Fruit fly (Drosophila melanogaster) whole organism, embryonic: Measurements from ENCODE around the gene Or9a.
A peak's percentile ranks its signal among the peaks of the same experiment; 100 is the strongest.

Source experiments
- BEAF-32 ChIP-seq: fragments of 200-800 bp; sonication (Bioruptor generic); optimal IDR thresholded peaks from 3 replicates; lab custom pipeline; 2017; ENCODE audit warnings: missing biosample characterization, missing genetic modification characterization, mild to moderate bottlenecking, moderate library complexity, missing genetic modification reagents
- CG10959 ChIP-seq: fragments of 200-800 bp; sonication (Bioruptor generic); IDR thresholded peaks from 2 replicates; pipeline ENCODE4 v1.3.6; 2022; ENCODE audit warnings: missing biosample characterization, missing genetic modification characterization
- CG12104 ChIP-seq: fragments of 200-800 bp; sonication (Bioruptor generic); optimal IDR thresholded peaks from 3 replicates; lab custom pipeline; 2016; ENCODE audit warnings: missing biosample characterization, missing genetic modification characterization
- CG1233 ChIP-seq: fragments of 200-800 bp; sonication (Bioruptor generic); optimal IDR thresholded peaks from 4 replicates; lab custom pipeline; 2018; ENCODE audit warnings: missing biosample characterization, mild to moderate bottlenecking, missing genetic modification characterization
- CG13775 ChIP-seq: fragments of 200-800 bp; sonication (Bioruptor generic); optimal IDR thresholded peaks from 3 replicates; lab custom pipeline; 2017; ENCODE audit warnings: missing biosample characterization, mild to moderate bottlenecking, missing genetic modification characterization
- CG14667 ChIP-seq: fragments of 200-800 bp; sonication (Bioruptor generic); IDR thresholded peaks from 2 replicates; pipeline ENCODE4 v1.3.6; 2022; ENCODE audit warnings: missing biosample characterization, missing genetic modification characterization
- CG15696 ChIP-seq: fragments of 200-800 bp; sonication (Bioruptor generic); optimal IDR thresholded peaks from 2 replicates; lab custom pipeline; 2019; ENCODE audit warnings: missing biosample characterization, mild to moderate bottlenecking, missing genetic modification characterization, moderate library complexity
- CG17802 ChIP-seq: fragments of 200-800 bp; sonication (Bioruptor generic); optimal IDR thresholded peaks from 2 replicates; lab custom pipeline; 2018; ENCODE audit warnings: missing biosample characterization, mild to moderate bottlenecking, missing genetic modification characterization, moderate library complexity
- CG18262 ChIP-seq: fragments of 200-800 bp; optimal IDR thresholded peaks from 3 replicates; lab custom pipeline; 2019; ENCODE audit warnings: missing biosample characterization, mild to moderate bottlenecking, missing genetic modification characterization, moderate library complexity
- CG2712 ChIP-seq: fragments of 200-800 bp; optimal IDR thresholded peaks from 3 replicates; lab custom pipeline; 2019; ENCODE audit warnings: missing biosample characterization, mild to moderate bottlenecking, missing genetic modification characterization, moderate library complexity
- CG3163 ChIP-seq: fragments of 200-800 bp; sonication (Bioruptor generic); optimal IDR thresholded peaks from 3 replicates; lab custom pipeline; 2016; ENCODE audit warnings: missing biosample characterization, missing genetic modification characterization
- CG32767 ChIP-seq: fragments of 200-800 bp; sonication (Bioruptor generic); IDR thresholded peaks from 2 replicates; pipeline ENCODE4 v1.3.6; 2022; ENCODE audit warnings: missing biosample characterization, missing genetic modification characterization
- CG4360 ChIP-seq: fragments of 200-800 bp; sonication (Bioruptor generic); IDR thresholded peaks from 2 replicates; pipeline ENCODE4 v1.3.6; 2022; ENCODE audit warnings: missing biosample characterization, missing genetic modification characterization
- CG4404 ChIP-seq: fragments of 200-800 bp; sonication (Bioruptor generic); IDR thresholded peaks from 2 replicates; pipeline ENCODE4 v1.3.6; 2022; ENCODE audit warnings: missing biosample characterization, missing genetic modification characterization
- CG7357 ChIP-seq: fragments of 200-800 bp; sonication (Bioruptor generic); IDR thresholded peaks from 3 replicates; pipeline ENCODE4 v1.3.6; 2022; ENCODE audit warnings: missing biosample characterization, missing genetic modification characterization
- CG8089 ChIP-seq: fragments of 200-800 bp; sonication (Bioruptor generic); optimal IDR thresholded peaks from 3 replicates; lab custom pipeline; 2016; ENCODE audit warnings: missing biosample characterization, missing genetic modification characterization
- Dfd ChIP-seq, 2 experiments: fragments of >200 bp; optimal IDR thresholded peaks; 2 replicates each; lab custom pipeline; 2017; ENCODE audit warnings: missing biosample characterization in 2 of 2, missing genetic modification characterization in 2 of 2
- E2f1 ChIP-seq: fragments of 200-800 bp; sonication (Bioruptor generic); IDR thresholded peaks from 2 replicates; pipeline ENCODE4 v1.3.6; 2022; ENCODE audit warnings: missing biosample characterization, missing genetic modification characterization
- Fer1 ChIP-seq: fragments of 200-800 bp; sonication (Bioruptor generic); optimal IDR thresholded peaks from 2 replicates; lab custom pipeline; 2017; ENCODE audit warnings: missing biosample characterization, mild to moderate bottlenecking, missing genetic modification characterization
- Fer3 ChIP-seq: fragments of 200-800 bp; sonication (Bioruptor generic); optimal IDR thresholded peaks from 2 replicates; lab custom pipeline; 2018; ENCODE audit warnings: missing biosample characterization, mild to moderate bottlenecking, missing genetic modification characterization, moderate library complexity
- HmgZ ChIP-seq: fragments of 200-800 bp; sonication (Bioruptor generic); optimal IDR thresholded peaks from 2 replicates; lab custom pipeline; 2018; ENCODE audit warnings: missing biosample characterization, mild to moderate bottlenecking, missing genetic modification characterization
- Hmr ChIP-seq: fragments of 200-800 bp; sonication (Bioruptor generic); optimal IDR thresholded peaks from 3 replicates; lab custom pipeline; 2017; ENCODE audit warnings: mild to moderate bottlenecking, missing biosample characterization, missing genetic modification reagents, missing genetic modification characterization
- Lhr ChIP-seq: fragments of 200-800 bp; sonication (Bioruptor generic); optimal IDR thresholded peaks from 3 replicates; lab custom pipeline; 2017; ENCODE audit warnings: mild to moderate bottlenecking, missing biosample characterization, missing genetic modification reagents, missing genetic modification characterization
- MTF-1 ChIP-seq: fragments of 200-800 bp; sonication (Bioruptor generic); optimal IDR thresholded peaks from 2 replicates; lab custom pipeline; 2018; ENCODE audit warnings: missing biosample characterization, mild to moderate bottlenecking, missing genetic modification characterization, borderline replicate concordance
- Myb ChIP-seq: fragments of 200-800 bp; sonication (Bioruptor generic); optimal IDR thresholded peaks from 2 replicates; lab custom pipeline; 2016; ENCODE audit warnings: missing biosample characterization, missing genetic modification characterization
- NfI ChIP-seq: fragments of 200-800 bp; sonication (Bioruptor generic); optimal IDR thresholded peaks from 3 replicates; lab custom pipeline; 2018; ENCODE audit warnings: missing biosample characterization, mild to moderate bottlenecking, missing genetic modification characterization, moderate library complexity
- Sox102F ChIP-seq: fragments of 200-800 bp; sonication (Bioruptor generic); optimal IDR thresholded peaks from 2 replicates; lab custom pipeline; 2018; ENCODE audit warnings: missing biosample characterization, mild to moderate bottlenecking, missing genetic modification characterization, moderate library complexity
- Sry-β ChIP-seq: fragments of 200-800 bp; sonication (Bioruptor generic); optimal IDR thresholded peaks from 2 replicates; lab custom pipeline; 2018; ENCODE audit warnings: missing biosample characterization, mild to moderate bottlenecking, missing genetic modification characterization, moderate library complexity
- Trl ChIP-seq, 3 experiments: fragments of >200 bp in 2 of 3; fragments of 200-800 bp in 1 of 3; sonication (Bioruptor generic) in 1 of 3; optimal IDR thresholded peaks; 2 replicates in 1 of 3; 3 replicates in 2 of 3; lab custom pipeline; 2016 to 2017; ENCODE audit warnings: missing biosample characterization in 1 of 3, missing genetic modification characterization in 1 of 3
- bcd ChIP-seq: fragments of 200-800 bp; sonication (Bioruptor generic); optimal IDR thresholded peaks from 2 replicates; lab custom pipeline; 2017; ENCODE audit warnings: missing biosample characterization, mild to moderate bottlenecking, missing genetic modification characterization
- dm ChIP-seq: fragments of 200-800 bp; sonication (Bioruptor generic); optimal IDR thresholded peaks from 3 replicates; lab custom pipeline; 2016; ENCODE audit warnings: missing biosample characterization, missing genetic modification characterization
- dysf ChIP-seq: fragments of 200-800 bp; sonication (Bioruptor generic); IDR thresholded peaks from 3 replicates; pipeline ENCODE4 v1.3.6; 2022; ENCODE audit warnings: missing biosample characterization, missing genetic modification characterization
- fd3F ChIP-seq: fragments of 200-800 bp; sonication (Bioruptor generic); optimal IDR thresholded peaks from 2 replicates; lab custom pipeline; 2018; ENCODE audit warnings: missing biosample characterization, mild to moderate bottlenecking, missing genetic modification characterization, moderate library complexity
- grau ChIP-seq: fragments of 200-800 bp; optimal IDR thresholded peaks from 3 replicates; lab custom pipeline; 2019; ENCODE audit warnings: missing biosample characterization, mild to moderate bottlenecking, missing genetic modification characterization, moderate library complexity
- hbn ChIP-seq: fragments of 200-800 bp; sonication (Bioruptor generic); IDR thresholded peaks from 2 replicates; pipeline ENCODE4 v1.3.6; 2022; ENCODE audit warnings: missing biosample characterization, missing genetic modification characterization; ENCODE audit not compliant: partially characterized antibody
- her ChIP-seq: fragments of 200-800 bp; sonication (Bioruptor generic); optimal IDR thresholded peaks from 2 replicates; lab custom pipeline; 2016; ENCODE audit warnings: missing biosample characterization, missing genetic modification characterization
- jing ChIP-seq: fragments of 200-800 bp; sonication (Bioruptor generic); optimal IDR thresholded peaks from 2 replicates; lab custom pipeline; 2018; ENCODE audit warnings: missing biosample characterization, mild to moderate bottlenecking, missing genetic modification characterization
- kah ChIP-seq: fragments of 200-800 bp; sonication (Bioruptor generic); optimal IDR thresholded peaks from 2 replicates; lab custom pipeline; 2018; ENCODE audit warnings: missing biosample characterization, mild to moderate bottlenecking, missing genetic modification characterization
- lola ChIP-seq, 3 experiments: fragments of >200 bp in 2 of 3; fragments of 200-800 bp in 1 of 3; sonication (Bioruptor generic) in 1 of 3; optimal IDR thresholded peaks; 2 replicates each; lab custom pipeline; 2017 to 2019; ENCODE audit warnings: missing biosample characterization in 3 of 3, missing genetic modification characterization in 3 of 3, mild to moderate bottlenecking in 1 of 3, moderate library complexity in 1 of 3
- nom ChIP-seq: fragments of 200-800 bp; sonication (Bioruptor generic); optimal IDR thresholded peaks from 2 replicates; lab custom pipeline; 2017; ENCODE audit warnings: missing biosample characterization, missing genetic modification characterization, mild to moderate bottlenecking, moderate library complexity, missing genetic modification reagents
- schlank ChIP-seq: fragments of 200-800 bp; sonication (Bioruptor generic); optimal IDR thresholded peaks from 2 replicates; lab custom pipeline; 2018; ENCODE audit warnings: missing biosample characterization, mild to moderate bottlenecking, missing genetic modification characterization
- seq ChIP-seq: fragments of 200-800 bp; sonication (Bioruptor generic); IDR thresholded peaks from 2 replicates; pipeline ENCODE4 v1.3.6; 2022; ENCODE audit warnings: missing biosample characterization, missing genetic modification characterization
- sna ChIP-seq: fragments of 200-800 bp; sonication (Bioruptor generic); IDR thresholded peaks from 2 replicates; pipeline ENCODE4 v1.3.6; 2022; ENCODE audit warnings: missing biosample characterization, missing genetic modification characterization; ENCODE audit not compliant: partially characterized antibody
- sr ChIP-seq: fragments of 200-800 bp; sonication (Bioruptor generic); IDR thresholded peaks from 3 replicates; pipeline ENCODE4 v1.3.6; 2022; ENCODE audit warnings: missing biosample characterization, missing genetic modification characterization
- stwl ChIP-seq: fragments of 200-800 bp; sonication (Bioruptor generic); optimal IDR thresholded peaks from 3 replicates; lab custom pipeline; 2018; ENCODE audit warnings: missing biosample characterization, mild to moderate bottlenecking, missing genetic modification characterization, moderate library complexity
- tna ChIP-seq: fragments of 200-800 bp; sonication (Bioruptor generic); IDR thresholded peaks from 2 replicates; pipeline ENCODE4 v1.3.6; 2022; ENCODE audit warnings: missing biosample characterization, missing genetic modification characterization; ENCODE audit not compliant: partially characterized antibody
- trem ChIP-seq: fragments of 200-800 bp; optimal IDR thresholded peaks from 3 replicates; lab custom pipeline; 2019; ENCODE audit warnings: missing biosample characterization, mild to moderate bottlenecking, missing genetic modification characterization, moderate library complexity
- vvl ChIP-seq: fragments of 200-800 bp; sonication (Bioruptor generic); IDR thresholded peaks from 2 replicates; pipeline ENCODE4 v1.3.6; 2022; ENCODE audit warnings: missing biosample characterization, missing genetic modification characterization
- z ChIP-seq: fragments of 200-800 bp; sonication (Bioruptor generic); IDR thresholded peaks from 3 replicates; pipeline ENCODE4 v1.3.6; 2022; ENCODE audit warnings: missing biosample characterization, missing genetic modification characterization

Gene Or9a

dm6 chrX:10463056-10463710 lies 3.7 kb upstream of the Or9a start (continued):
- TF ChIP-seq Trl (optimal IDR thresholded peaks at IDR 0.05; lab: Kevin White, UChicago) (no peak), Trl (GFP tag; optimal IDR thresholded peaks at IDR 0.05; lab: Kevin White, UChicago) (peak; percentile 23), CG2712 (tag; lab: Kevin White, UChicago) (peak; percentile 39), CG10959 (GFP tag; lab: Robert Waterston, UW) (no peak), trem (tag; lab: Kevin White, UChicago) (peak; percentile 84), CG3163 (GFP tag; lab: Kevin White, UChicago) (no peak), CG1233 (GFP tag; lab: Kevin White, UChicago) (no peak), jing (GFP tag; lab: Kevin White, UChicago) (no peak), HmgZ (tag; lab: Kevin White, UChicago) (peak; percentile 38), CG14667 (GFP tag; lab: Robert Waterston, UW) (no peak), CG4360 (no peak), Fer1 (GFP tag; lab: Kevin White, UChicago) (peak; percentile 32), kah (GFP tag; lab: Kevin White, UChicago) (no peak), hbn (GFP tag; lab: Robert Waterston, UW) (peak; percentile 29; the same call in 1 of the 2 replicates), dm (GFP tag; lab: Kevin White, UChicago) (no peak), sna (no peak), dysf (no peak), Sox102F (no peak), tna (peak; percentile 67), Fer3 (tag; lab: Kevin White, UChicago) (no peak), Lhr (peak; percentile 28), her (GFP tag; lab: Kevin White, UChicago) (peak; percentile 44)
- TF ChIP-seq, all 482 proteins: peak for 93

DNA sequence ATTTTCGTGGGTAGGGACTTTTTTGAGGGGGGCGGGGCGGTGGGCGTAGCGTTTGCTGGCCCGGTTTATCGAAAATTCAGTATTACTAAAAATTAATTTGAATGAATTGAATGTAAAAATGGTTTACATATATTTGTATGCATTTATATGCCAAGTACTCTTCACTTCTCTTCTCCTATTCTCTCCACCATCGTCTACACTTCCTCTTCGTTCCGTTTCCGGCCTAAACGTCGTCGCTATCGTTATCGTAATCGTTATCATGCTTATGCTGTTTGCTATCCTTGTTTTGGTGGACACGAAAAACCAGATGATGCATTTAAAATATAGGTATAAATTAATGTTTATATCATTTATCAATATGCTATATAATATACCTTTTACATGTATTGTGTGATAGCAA lies 2.5 kb upstream of the Or9a start:
- no peak for TF ChIP-seq schlank
- TF ChIP-seq CG32767 (GFP tag; lab: Robert Waterston, UW) = no peak
- no peak for TF ChIP-seq Sry-β (GFP tag; lab: Kevin White, UChicago)
- peak; percentile 15 for TF ChIP-seq CG18262 (tag; lab: Kevin White, UChicago)
- peak; percentile 42 for TF ChIP-seq NfI (GFP tag; lab: Kevin White, UChicago)
- TF ChIP-seq CG17802 (tag; lab: Kevin White, UChicago) = no peak
- no peak for TF ChIP-seq BEAF-32 (GFP tag; lab: Kevin White, UChicago)
- no peak for TF ChIP-seq Dfd (GFP tag; optimal IDR thresholded peaks at IDR 0.05; lab: Kevin White, UChicago)
- TF ChIP-seq sr (GFP tag; lab: Robert Waterston, UW) = 0 out of 3 replicates have a peak, but pooled peaks have one; percentile 28
- no peak for TF ChIP-seq lola (GFP tag; optimal IDR thresholded peaks at IDR 0.05; lab: Kevin White, UChicago)
- TF ChIP-seq vvl = no peak
- no peak for TF ChIP-seq fd3F (GFP tag; lab: Kevin White, UChicago)
- TF ChIP-seq bcd (GFP tag; lab: Kevin White, UChicago) = peak; percentile 18
- TF ChIP-seq nom (GFP tag; lab: Kevin White, UChicago) = peak; percentile 43
- TF ChIP-seq stwl (tag; lab: Kevin White, UChicago) = peak; percentile 44
- TF ChIP-seq grau (tag; lab: Kevin White, UChicago) = peak; percentile 0
- TF ChIP-seq CG15696 (tag; lab: Kevin White, UChicago) = no peak
- TF ChIP-seq CG13775 (GFP tag; lab: Kevin White, UChicago) = peak; percentile 6
- TF ChIP-seq CG7357 (GFP tag; lab: Robert Waterston, UW) = no peak
- no peak for TF ChIP-seq CG8089 (GFP tag; lab: Kevin White, UChicago)
- TF ChIP-seq z (GFP tag; lab: Robert Waterston, UW) = no peak
- TF ChIP-seq CG12104 = no peak
- TF ChIP-seq seq (GFP tag; lab: Robert Waterston, UW) = no peak
- TF ChIP-seq CG4404 (GFP tag; lab: Robert Waterston, UW) = no peak
- TF ChIP-seq Hmr (GFP tag; lab: Kevin White, UChicago) = peak; percentile 40
- no peak for TF ChIP-seq sna
- TF ChIP-seq E2f1 = no peak
- TF ChIP-seq MTF-1 (GFP tag; lab: Kevin White, UChicago) = peak; percentile 53
- no peak for TF ChIP-seq Myb (GFP tag; lab: Kevin White, UChicago)
